Worm (Caenorhabditis elegans) whole organism, L4/young adult: Measurements from ENCODE around the gene ZC266.1.

Source experiments
- dao-5 ChIP-seq: sonication (generic microtip); optimal IDR thresholded peaks from 2 replicates; lab custom pipeline; 2016; ENCODE audit warnings: missing genotype, missing genetic modification characterization, moderate library complexity, missing compliant biosample characterization
- him-1 ChIP-seq: sonication (generic microtip); optimal IDR thresholded peaks from 2 replicates; lab custom pipeline; 2016; ENCODE audit warnings: missing genotype, missing genetic modification reagents, missing genetic modification characterization, missing compliant biosample characterization

DNA sequence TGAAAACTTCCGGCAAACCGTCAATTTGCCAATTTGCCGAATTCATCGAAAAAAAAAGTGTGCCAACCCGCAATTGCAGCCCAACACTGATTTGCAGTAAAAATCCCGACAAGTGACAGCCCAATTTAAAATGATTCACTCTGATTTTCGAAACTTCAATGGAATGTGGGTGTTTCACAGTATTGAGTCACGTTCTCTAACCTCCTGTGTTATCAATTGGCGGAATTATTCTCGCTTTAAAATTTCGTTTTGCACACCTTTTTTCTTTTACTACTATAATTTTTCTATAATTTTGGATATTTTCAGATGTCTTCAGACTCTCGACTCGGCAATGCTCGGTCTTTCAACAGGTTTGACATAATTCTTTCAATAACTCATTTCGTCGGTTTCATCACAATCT lies 22.2 kb upstream of the ZC266.1 start, which contains the start of gene F39G3.5:
- TF ChIP-seq him-1 (tag; lab: Kevin White, UChicago), result no peak
- TF ChIP-seq dao-5 (tag; lab: Kevin White, UChicago), result no peak
